Worm (Caenorhabditis elegans) whole organism, L2 larva: ENCODE results near the gene best-20.

Experiments
- C34F6.9 ChIP-seq: fragments of 150-350 bp; optimal IDR thresholded peaks from 2 replicates; lab custom pipeline; 2014; ENCODE audit warnings: missing biosample characterization, missing genetic modification characterization
- F13H6.1 ChIP-seq: sonication (generic microtip); optimal IDR thresholded peaks from 2 replicates; lab custom pipeline; 2016; ENCODE audit warnings: missing genetic modification characterization, missing compliant biosample characterization
- Y55F3AM.14 ChIP-seq: fragments of 200-800 bp; sonication (Bioruptor generic); optimal IDR thresholded peaks from 2 replicates; lab custom pipeline; 2018; ENCODE audit warnings: mild to moderate bottlenecking, missing genetic modification characterization, missing compliant biosample characterization
- ZK546.5 ChIP-seq: sonication (generic microtip); optimal IDR thresholded peaks from 2 replicates; lab custom pipeline; 2017; ENCODE audit warnings: missing biosample characterization, missing genetic modification characterization
- alr-1 ChIP-seq: fragments of 150-350 bp; optimal IDR thresholded peaks from 2 replicates; lab custom pipeline; 2014; ENCODE audit warnings: missing biosample characterization, missing genetic modification characterization
- ama-1 ChIP-seq: fragments of 150-350 bp; optimal IDR thresholded peaks from 2 replicates; lab custom pipeline; 2018; ENCODE audit warnings: inconsistent platforms
- blmp-1 ChIP-seq: sonication (generic microtip); optimal IDR thresholded peaks from 2 replicates; lab custom pipeline; 2017; ENCODE audit warnings: missing genetic modification characterization, mild to moderate bottlenecking, missing compliant biosample characterization, antibody characterized with exemption, moderate library complexity; ENCODE audit not compliant: insufficient read depth
- ceh-16 ChIP-seq: fragments of 150-350 bp; optimal IDR thresholded peaks from 2 replicates; lab custom pipeline; 2014; ENCODE audit warnings: missing biosample characterization, missing genetic modification characterization
- ceh-82 ChIP-seq: fragments of 150-350 bp; optimal IDR thresholded peaks from 2 replicates; lab custom pipeline; 2014; ENCODE audit warnings: missing biosample characterization, missing genetic modification characterization
- crh-2 ChIP-seq: sonication (generic microtip); optimal IDR thresholded peaks from 2 replicates; lab custom pipeline; 2017; ENCODE audit warnings: missing biosample characterization, missing genetic modification characterization
- dmd-4 ChIP-seq: sonication (generic microtip); optimal IDR thresholded peaks from 2 replicates; lab custom pipeline; 2017; ENCODE audit warnings: missing biosample characterization, missing genetic modification characterization
- egl-27 ChIP-seq: sonication (generic microtip); optimal IDR thresholded peaks from 3 replicates; lab custom pipeline; 2017; ENCODE audit warnings: missing biosample characterization, missing genetic modification reagents, missing genetic modification characterization
- elt-3 ChIP-seq: sonication (generic microtip); optimal IDR thresholded peaks from 2 replicates; lab custom pipeline; 2017; ENCODE audit warnings: missing biosample characterization, missing genetic modification characterization
- lin-13 ChIP-seq: fragments of 150-350 bp; optimal IDR thresholded peaks from 2 replicates; lab custom pipeline; 2014; ENCODE audit warnings: missing biosample characterization, missing genetic modification reagents, missing genetic modification characterization
- lsy-2 ChIP-seq, 2 experiments: fragments of 150-350 bp in 1 of 2; sonication (generic microtip) in 1 of 2; optimal IDR thresholded peaks; 2 replicates each; lab custom pipeline; 2014 to 2017; ENCODE audit warnings: missing biosample characterization in 2 of 2, missing genetic modification characterization in 2 of 2
- mab-5 ChIP-seq: fragments of 150-350 bp; optimal IDR thresholded peaks from 2 replicates; lab custom pipeline; 2014; ENCODE audit warnings: missing biosample characterization, missing genetic modification characterization
- mbf-1 ChIP-seq: sonication (generic microtip); optimal IDR thresholded peaks from 2 replicates; lab custom pipeline; 2017; ENCODE audit warnings: missing biosample characterization, missing genetic modification characterization
- mdl-1 ChIP-seq, 2 experiments: fragments of 150-350 bp in 1 of 2; sonication (generic microtip) in 1 of 2; optimal IDR thresholded peaks; 2 replicates each; lab custom pipeline; 2017; ENCODE audit warnings: missing biosample characterization in 2 of 2, missing genetic modification characterization in 2 of 2
- nhr-10 ChIP-seq: sonication (generic microtip); optimal IDR thresholded peaks from 2 replicates; lab custom pipeline; 2017; ENCODE audit warnings: missing biosample characterization, missing genetic modification characterization
- nhr-11 ChIP-seq: fragments of 150-350 bp; optimal IDR thresholded peaks from 2 replicates; lab custom pipeline; 2014; ENCODE audit warnings: missing biosample characterization, missing genetic modification characterization
- nhr-12 ChIP-seq: fragments of 150-350 bp; optimal IDR thresholded peaks from 2 replicates; lab custom pipeline; 2014; ENCODE audit warnings: missing biosample characterization, missing genetic modification characterization
- nhr-21 ChIP-seq: fragments of 150-350 bp; optimal IDR thresholded peaks from 2 replicates; lab custom pipeline; 2014; ENCODE audit warnings: missing biosample characterization, missing genetic modification characterization
- nhr-237 ChIP-seq: fragments of 150-350 bp; optimal IDR thresholded peaks from 2 replicates; lab custom pipeline; 2014; ENCODE audit warnings: missing biosample characterization, missing genetic modification characterization
- nhr-77 ChIP-seq: fragments of 150-350 bp; optimal IDR thresholded peaks from 2 replicates; lab custom pipeline; 2014; ENCODE audit warnings: missing biosample characterization, missing genetic modification characterization
- peb-1 ChIP-seq: fragments of 150-350 bp; optimal IDR thresholded peaks from 2 replicates; lab custom pipeline; 2014; ENCODE audit warnings: missing biosample characterization, missing genetic modification characterization
- sem-4 ChIP-seq: fragments of 150-350 bp; optimal IDR thresholded peaks from 2 replicates; lab custom pipeline; 2014; ENCODE audit warnings: missing biosample characterization, missing genetic modification reagents, missing genetic modification characterization
- sma-3 ChIP-seq: sonication (generic microtip); optimal IDR thresholded peaks from 2 replicates; lab custom pipeline; 2016; ENCODE audit warnings: missing genetic modification reagents, missing genetic modification characterization, missing compliant biosample characterization
- sma-9 ChIP-seq, 2 experiments: fragments of 150-350 bp in 1 of 2; sonication (generic microtip) in 1 of 2; optimal IDR thresholded peaks; 2 replicates each; lab custom pipeline; 2014 to 2016; ENCODE audit warnings: missing genetic modification characterization in 2 of 2, mild to moderate bottlenecking in 1 of 2, missing biosample characterization in 1 of 2, missing compliant biosample characterization in 1 of 2, missing genetic modification reagents in 1 of 2, moderate library complexity in 1 of 2
- snpc-4 ChIP-seq: fragments of 150-350 bp; optimal IDR thresholded peaks from 2 replicates; lab custom pipeline; 2014; ENCODE audit warnings: missing biosample characterization, missing genetic modification characterization
- unc-39 ChIP-seq: fragments of 150-350 bp; optimal IDR thresholded peaks from 2 replicates; lab custom pipeline; 2014; ENCODE audit warnings: missing biosample characterization, missing genetic modification characterization
- unc-55 ChIP-seq: fragments of 150-350 bp; sonication (generic microtip); optimal IDR thresholded peaks from 3 replicates; lab custom pipeline; 2014; ENCODE audit warnings: missing biosample characterization, missing genetic modification reagents, missing genetic modification characterization
- unc-62 ChIP-seq: fragments of 150-350 bp; optimal IDR thresholded peaks from 2 replicates; lab custom pipeline; 2014; ENCODE audit warnings: missing biosample characterization, missing genetic modification reagents, missing genetic modification characterization
- zag-1 ChIP-seq: fragments of 150-350 bp; optimal IDR thresholded peaks from 2 replicates; lab custom pipeline; 2014; ENCODE audit warnings: missing biosample characterization, missing genetic modification characterization
- ztf-1 ChIP-seq: fragments of 200-800 bp; sonication (Bioruptor generic); conservative IDR thresholded peaks from 2 replicates; pipeline ENCODE4 v1.3.6; 2022; ENCODE audit warnings: missing genetic modification characterization, missing compliant biosample characterization
- ztf-4 ChIP-seq: fragments of 150-350 bp; optimal IDR thresholded peaks from 2 replicates; lab custom pipeline; 2014; ENCODE audit warnings: missing biosample characterization, missing genetic modification characterization

Gene best-20

DNA sequence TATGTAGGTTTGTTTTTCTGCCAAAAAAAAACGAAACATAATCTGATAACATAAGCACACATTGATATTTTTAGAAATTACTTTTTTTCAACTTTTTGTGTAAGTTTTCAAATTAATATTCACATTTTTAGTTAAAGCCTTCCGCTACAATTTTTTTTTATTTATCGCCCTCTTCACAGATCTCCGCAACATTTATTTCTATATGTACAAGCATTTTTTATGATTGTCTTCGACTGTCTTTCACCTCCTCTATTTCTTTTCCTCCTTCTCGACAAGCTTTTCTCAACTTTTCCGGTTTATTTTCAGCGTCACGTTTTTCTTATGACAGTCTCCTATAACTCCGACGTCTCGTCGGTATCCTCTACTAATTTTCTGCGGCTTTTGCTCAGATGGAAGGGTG is at the start of gene best-20:
TSS of gene best-20 (plus strand) at position 301 of the 400 bp plus-strand sequence.
- TF ChIP-seq nhr-21 (tag; lab: Kevin White, UChicago): no peak
- no peak for TF ChIP-seq elt-3 (tag; lab: Kevin White, UChicago)
- TF ChIP-seq C34F6.9 (tag; lab: Kevin White, UChicago): no peak
- no peak for TF ChIP-seq lsy-2 (tag; optimal IDR thresholded peaks at IDR 0.05; lab: Kevin White, UChicago)
- no peak for TF ChIP-seq nhr-12
- TF ChIP-seq sma-3 (GFP tag; lab: Kevin White, UChicago): no peak
- TF ChIP-seq nhr-11: no peak
- TF ChIP-seq crh-2 (tag; lab: Kevin White, UChicago): no peak
- TF ChIP-seq zag-1 (tag; lab: Kevin White, UChicago): no peak
- TF ChIP-seq blmp-1: no peak
- no peak for TF ChIP-seq dmd-4 (tag; lab: Kevin White, UChicago)
- TF ChIP-seq lin-13 (GFP tag; lab: Kevin White, UChicago): no peak

DNA sequence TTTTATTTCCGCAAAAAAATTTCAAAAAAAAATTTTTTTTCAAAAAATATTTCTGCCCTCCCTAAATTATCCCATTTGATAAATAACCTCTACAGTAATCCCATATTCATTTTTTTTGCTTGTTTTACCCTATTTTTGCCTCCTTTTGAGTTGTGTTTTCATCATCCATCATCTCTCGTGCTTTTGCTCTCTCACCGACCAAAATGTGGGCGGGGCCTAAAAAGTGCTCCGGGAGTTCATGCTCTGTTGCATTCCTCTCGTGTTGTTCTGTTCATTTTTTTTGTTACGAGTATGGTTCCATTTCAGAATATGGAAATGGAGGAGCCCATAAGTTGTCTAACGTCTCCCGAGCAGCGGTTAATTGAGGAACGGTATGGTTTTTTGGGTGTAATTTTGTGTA is 46.8 kb upstream of the best-20 start, which contains the start of gene Y37E11AL.1:
TSS of gene Y37E11AL.1 (plus strand) at position 301 of the 400 bp plus-strand sequence.
- TF ChIP-seq ZK546.5 (tag; lab: Kevin White, UChicago) (no peak), mdl-1 (tag; optimal IDR thresholded peaks at IDR 0.05; lab: Kevin White, UChicago) (no peak), zag-1 (tag; lab: Kevin White, UChicago) (no peak), elt-3 (tag; lab: Kevin White, UChicago) (no peak), egl-27 (tag; lab: Kevin White, UChicago) (no peak), ztf-1 (no peak), unc-55 (no peak), lsy-2 (tag; optimal IDR thresholded peaks at IDR 0.05; lab: Kevin White, UChicago) (no peak), ceh-82 (tag; lab: Kevin White, UChicago) (no peak), nhr-10 (tag; lab: Kevin White, UChicago) (no peak), peb-1 (no peak), mab-5 (tag; lab: Kevin White, UChicago) (no peak), lin-13 (GFP tag; lab: Kevin White, UChicago) (no peak)

- TF ChIP-seq unc-55: no peak
- TF ChIP-seq nhr-77 (tag; lab: Kevin White, UChicago): no peak
Measured at ce11 chrIV:3710737-3711136, 45.3 kb upstream of the best-20 start.

ce11 chrIV:3719057-3719456 is 37.0 kb upstream of the best-20 start, which contains the start of gene Y37E11AM.3:
TSS of gene Y37E11AM.3 (minus strand) at chrIV:3719157.
- TF ChIP-seq ztf-4 (tag; lab: Kevin White, UChicago) (no peak), nhr-77 (tag; lab: Kevin White, UChicago) (no peak), dmd-4 (tag; lab: Kevin White, UChicago) (no peak), sma-9 (GFP tag; optimal IDR thresholded peaks at IDR 0.05; lab: Kevin White, UChicago) (no peak), sma-9 (tag; optimal IDR thresholded peaks at IDR 0.05; lab: Kevin White, UChicago) (no peak), unc-62 (GFP tag; lab: Kevin White, UChicago) (no peak), nhr-10 (tag; lab: Kevin White, UChicago) (no peak), nhr-11 (no peak), sem-4 (tag; lab: Kevin White, UChicago) (no peak), unc-39 (tag; lab: Kevin White, UChicago) (no peak), alr-1 (tag; lab: Kevin White, UChicago) (no peak), mbf-1 (tag; lab: Kevin White, UChicago) (no peak), F13H6.1 (tag; lab: Kevin White, UChicago) (no peak), elt-3 (tag; lab: Kevin White, UChicago) (no peak), zag-1 (tag; lab: Kevin White, UChicago) (no peak), ama-1 (lab: Kevin White, UChicago) (no peak), lin-13 (GFP tag; lab: Kevin White, UChicago) (no peak), ceh-16 (tag; lab: Kevin White, UChicago) (no peak), nhr-237 (tag; lab: Kevin White, UChicago) (no peak), sma-3 (GFP tag; lab: Kevin White, UChicago) (no peak)

- TF ChIP-seq nhr-11 (no peak), nhr-10 (tag; lab: Kevin White, UChicago) (no peak), F13H6.1 (tag; lab: Kevin White, UChicago) (no peak), nhr-21 (tag; lab: Kevin White, UChicago) (no peak), mab-5 (tag; lab: Kevin White, UChicago) (no peak), snpc-4 (tag; lab: Kevin White, UChicago) (no peak), Y55F3AM.14 (GFP tag; lab: Kevin White, UChicago) (no peak)
Measured at ce11 chrIV:3720644-3721043, 35.4 kb upstream of the best-20 start.
